Worm (Caenorhabditis elegans) whole organism, mixed stage, embryonic: ENCODE results near the gene try-10.

ENCODE experiments used
- M03D4.4 ChIP-seq: sonication (generic microtip); optimal IDR thresholded peaks from 2 replicates; lab custom pipeline; 2017; ENCODE audit warnings: mild to moderate bottlenecking, missing genetic modification characterization, missing compliant biosample characterization
- bed-3 ChIP-seq: fragments of 200-800 bp; sonication (Bioruptor generic); optimal IDR thresholded peaks from 3 replicates; lab custom pipeline; 2018; ENCODE audit warnings: mild to moderate bottlenecking, missing genetic modification characterization, moderate library complexity, missing compliant biosample characterization
- blmp-1 ChIP-seq: fragments of 150-350 bp; optimal IDR thresholded peaks from 2 replicates; lab custom pipeline; 2014; ENCODE audit warnings: missing biosample characterization, missing genetic modification characterization
- ceh-39 ChIP-seq: fragments of 150-350 bp; optimal IDR thresholded peaks from 2 replicates; lab custom pipeline; 2014; ENCODE audit warnings: missing biosample characterization, missing genetic modification characterization
- ceh-43 ChIP-seq: fragments of 200-800 bp; sonication (Bioruptor generic); optimal IDR thresholded peaks from 2 replicates; lab custom pipeline; 2018; ENCODE audit warnings: mild to moderate bottlenecking, missing genetic modification characterization, moderate library complexity, missing compliant biosample characterization
- ceh-83 ChIP-seq: fragments of 200-800 bp; sonication (Bioruptor generic); optimal IDR thresholded peaks from 2 replicates; lab custom pipeline; 2018; ENCODE audit warnings: mild to moderate bottlenecking, missing genetic modification characterization, missing compliant biosample characterization
- ces-1 ChIP-seq: fragments of 150-350 bp; optimal IDR thresholded peaks from 2 replicates; lab custom pipeline; 2014; ENCODE audit warnings: missing biosample characterization, missing genetic modification reagents, missing genetic modification characterization
- cnd-1 ChIP-seq: fragments of 200-800 bp; sonication (Bioruptor generic); optimal IDR thresholded peaks from 2 replicates; lab custom pipeline; 2018; ENCODE audit warnings: mild to moderate bottlenecking, missing genetic modification characterization, missing compliant biosample characterization
- drap-1 ChIP-seq: fragments of 200-800 bp; sonication (Bioruptor generic); optimal IDR thresholded peaks from 3 replicates; lab custom pipeline; 2018; ENCODE audit warnings: mild to moderate bottlenecking, missing genetic modification characterization, missing compliant biosample characterization
- elt-1 ChIP-seq: sonication (generic microtip); optimal IDR thresholded peaks from 2 replicates; lab custom pipeline; 2017; ENCODE audit warnings: missing genetic modification characterization, mild to moderate bottlenecking, missing compliant biosample characterization, antibody characterized with exemption, moderate library complexity, borderline replicate concordance; ENCODE audit not compliant: insufficient read depth
- elt-3 ChIP-seq: fragments of 150-350 bp; optimal IDR thresholded peaks from 2 replicates; lab custom pipeline; 2014; ENCODE audit warnings: missing biosample characterization, missing genetic modification characterization
- flh-1 ChIP-seq: fragments of 200-800 bp; sonication (Bioruptor generic); optimal IDR thresholded peaks from 2 replicates; lab custom pipeline; 2018; ENCODE audit warnings: mild to moderate bottlenecking, missing genetic modification characterization, moderate library complexity, missing compliant biosample characterization
- ham-2 ChIP-seq: fragments of 200-800 bp; sonication (Bioruptor generic); optimal IDR thresholded peaks from 2 replicates; lab custom pipeline; 2018; ENCODE audit warnings: mild to moderate bottlenecking, missing genetic modification characterization, missing compliant biosample characterization
- hlh-1 ChIP-seq: fragments of 150-350 bp; optimal IDR thresholded peaks from 2 replicates; lab custom pipeline; 2014; ENCODE audit warnings: missing biosample characterization, missing genetic modification reagents, missing genetic modification characterization
- lin-13 ChIP-seq: fragments of 150-350 bp; optimal IDR thresholded peaks from 2 replicates; lab custom pipeline; 2014; ENCODE audit warnings: missing biosample characterization, missing genetic modification characterization
- lin-32 ChIP-seq: fragments of 200-800 bp; sonication (Bioruptor generic); optimal IDR thresholded peaks from 2 replicates; lab custom pipeline; 2018; ENCODE audit warnings: mild to moderate bottlenecking, missing genetic modification characterization, missing compliant biosample characterization
- lsy-2 ChIP-seq: fragments of 150-350 bp; optimal IDR thresholded peaks from 2 replicates; lab custom pipeline; 2014; ENCODE audit warnings: missing biosample characterization, missing genetic modification characterization
- mab-5 ChIP-seq: fragments of 150-350 bp; optimal IDR thresholded peaks from 2 replicates; lab custom pipeline; 2014; ENCODE audit warnings: missing biosample characterization, missing genetic modification characterization
- mep-1 ChIP-seq: fragments of 150-350 bp; optimal IDR thresholded peaks from 2 replicates; lab custom pipeline; 2017; ENCODE audit warnings: missing biosample characterization, missing genetic modification reagents, missing genetic modification characterization, inconsistent platforms
- mls-2 ChIP-seq: sonication (generic microtip); optimal IDR thresholded peaks from 2 replicates; lab custom pipeline; 2016; ENCODE audit warnings: mild to moderate bottlenecking, missing genetic modification characterization, moderate library complexity, missing compliant biosample characterization
- nhr-12 ChIP-seq: fragments of 150-350 bp; optimal IDR thresholded peaks from 2 replicates; lab custom pipeline; 2014; ENCODE audit warnings: missing biosample characterization, missing genetic modification characterization
- nhr-2 ChIP-seq: fragments of 150-350 bp; optimal IDR thresholded peaks from 2 replicates; lab custom pipeline; 2014; ENCODE audit warnings: missing biosample characterization, missing genetic modification characterization
- nhr-237 ChIP-seq: fragments of 150-350 bp; optimal IDR thresholded peaks from 2 replicates; lab custom pipeline; 2014; ENCODE audit warnings: missing biosample characterization, missing genetic modification characterization
- nhr-28 ChIP-seq: fragments of 150-350 bp; optimal IDR thresholded peaks from 2 replicates; lab custom pipeline; 2014; ENCODE audit warnings: missing biosample characterization, missing genetic modification characterization
- nhr-76 ChIP-seq: sonication (generic microtip); optimal IDR thresholded peaks from 2 replicates; lab custom pipeline; 2017; ENCODE audit warnings: missing biosample characterization, missing genetic modification characterization
- pha-4 ChIP-seq: fragments of 150-350 bp; optimal IDR thresholded peaks from 2 replicates; lab custom pipeline; 2018; ENCODE audit warnings: missing biosample characterization, missing genetic modification reagents, missing genetic modification characterization
- sem-2 ChIP-seq: fragments of 200-800 bp; sonication (Bioruptor generic); optimal IDR thresholded peaks from 2 replicates; lab custom pipeline; 2018; ENCODE audit warnings: mild to moderate bottlenecking, missing genetic modification characterization, missing compliant biosample characterization
- snpc-4 ChIP-seq: fragments of 150-350 bp; optimal IDR thresholded peaks from 2 replicates; lab custom pipeline; 2014; ENCODE audit warnings: missing biosample characterization, missing genetic modification characterization
- sptf-1 ChIP-seq: sonication (generic microtip); optimal IDR thresholded peaks from 2 replicates; lab custom pipeline; 2017; ENCODE audit warnings: mild to moderate bottlenecking, missing genetic modification characterization, moderate library complexity, missing compliant biosample characterization
- tbx-8 ChIP-seq: fragments of 200-800 bp; sonication (Bioruptor generic); optimal IDR thresholded peaks from 2 replicates; lab custom pipeline; 2018; ENCODE audit warnings: mild to moderate bottlenecking, missing genetic modification characterization, moderate library complexity, missing compliant biosample characterization
- unc-120 ChIP-seq: sonication (generic microtip); optimal IDR thresholded peaks from 2 replicates; lab custom pipeline; 2017; ENCODE audit warnings: missing genetic modification characterization, missing compliant biosample characterization; ENCODE audit not compliant: poor library complexity, severe bottlenecking
- unc-39 ChIP-seq: fragments of 150-350 bp; optimal IDR thresholded peaks from 2 replicates; lab custom pipeline; 2014; ENCODE audit warnings: missing biosample characterization, missing genetic modification characterization
- unc-62 ChIP-seq: fragments of 150-350 bp; optimal IDR thresholded peaks from 2 replicates; lab custom pipeline; 2014; ENCODE audit warnings: missing biosample characterization, missing genetic modification reagents, missing genetic modification characterization
- zip-8 ChIP-seq: fragments of 150-350 bp; optimal IDR thresholded peaks from 2 replicates; lab custom pipeline; 2014; ENCODE audit warnings: missing biosample characterization, missing genetic modification characterization
- ztf-11 ChIP-seq: fragments of 150-350 bp; optimal IDR thresholded peaks from 2 replicates; lab custom pipeline; 2014; ENCODE audit warnings: missing biosample characterization, missing genetic modification characterization

try-10 gene

ce11 chrV:13008825-13009224, 4.2 kb downstream of the try-10 start, which contains the start of gene F15B9.10:
Gene F15B9.10, minus strand, starts transcription at chrV:13008925.
- no peak for TF ChIP-seq nhr-2 (tag; lab: Kevin White, UChicago)
- no peak for TF ChIP-seq mls-2 (tag; lab: Kevin White, UChicago)
- TF ChIP-seq zip-8 (tag; lab: Kevin White, UChicago): no peak
- no peak for TF ChIP-seq nhr-12 (tag; lab: Kevin White, UChicago)
- TF ChIP-seq, all 35 proteins: peak for 0

- TF ChIP-seq unc-39 (tag; lab: Kevin White, UChicago): no peak
- TF ChIP-seq ztf-11 (tag; lab: Kevin White, UChicago): no peak
- no peak for TF ChIP-seq sptf-1 (tag; lab: Kevin White, UChicago)
- TF ChIP-seq cnd-1: no peak
- no peak for TF ChIP-seq unc-120
- no peak for TF ChIP-seq M03D4.4
- no peak for TF ChIP-seq nhr-28 (tag; lab: Kevin White, UChicago)
- no peak for TF ChIP-seq ceh-83 (GFP tag; lab: Kevin White, UChicago)
- no peak for TF ChIP-seq ceh-39
- no peak for TF ChIP-seq bed-3 (GFP tag; lab: Kevin White, UChicago)
- no peak for TF ChIP-seq nhr-2 (tag; lab: Kevin White, UChicago)
- TF ChIP-seq blmp-1 (tag; lab: Kevin White, UChicago): no peak
- TF ChIP-seq, all 35 proteins: peak for 0
These were observed 6.3 kb downstream of the try-10 start for ce11 chrV:13006754-13007153.

- TF ChIP-seq flh-1 (GFP tag; lab: Kevin White, UChicago): no peak
- TF ChIP-seq pha-4 (tag; lab: Kevin White, UChicago): no peak
- no peak for TF ChIP-seq mab-5 (tag; lab: Kevin White, UChicago)
- no peak for TF ChIP-seq lsy-2 (tag; lab: Kevin White, UChicago)
- TF ChIP-seq cnd-1: no peak
- TF ChIP-seq unc-39 (tag; lab: Kevin White, UChicago): no peak
- no peak for TF ChIP-seq ceh-43 (GFP tag; lab: Kevin White, UChicago)
- TF ChIP-seq ztf-11 (tag; lab: Kevin White, UChicago): no peak
- no peak for TF ChIP-seq nhr-76 (tag; lab: Kevin White, UChicago)
- no peak for TF ChIP-seq lin-32
- no peak for TF ChIP-seq elt-3 (tag; lab: Kevin White, UChicago)
- TF ChIP-seq lin-13 (tag; lab: Kevin White, UChicago): no peak
- no peak for TF ChIP-seq nhr-28 (tag; lab: Kevin White, UChicago)
- TF ChIP-seq nhr-12 (tag; lab: Kevin White, UChicago): no peak
- TF ChIP-seq sptf-1 (tag; lab: Kevin White, UChicago): no peak
- TF ChIP-seq nhr-2 (tag; lab: Kevin White, UChicago): no peak
These were observed 8.7 kb downstream of the try-10 start for ce11 chrV:13004374-13004773.

DNA sequence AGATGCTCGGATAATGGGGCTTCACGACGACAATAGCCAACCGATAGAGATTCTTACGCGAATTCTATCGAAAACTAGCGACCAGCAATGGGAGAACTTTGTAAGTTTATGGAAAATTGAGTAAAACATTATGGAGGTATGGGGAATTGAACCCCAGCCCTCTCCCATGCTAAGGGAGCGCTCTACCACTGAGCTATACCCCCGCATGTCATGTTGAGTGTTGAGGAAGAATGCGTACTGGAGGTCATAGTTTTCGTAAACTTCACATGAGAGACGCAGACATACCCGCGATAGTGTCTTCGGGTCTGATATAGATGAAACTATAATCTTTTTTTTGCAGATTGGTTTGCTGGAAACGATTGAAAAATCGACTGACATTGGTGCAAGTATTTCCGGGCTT, 9.7 kb downstream of the try-10 start:
- TF ChIP-seq ztf-11 (tag; lab: Kevin White, UChicago) (no peak), unc-39 (tag; lab: Kevin White, UChicago) (no peak), elt-1 (tag; lab: Kevin White, UChicago) (peak; percentile 16), mls-2 (tag; lab: Kevin White, UChicago) (peak; percentile 94), nhr-2 (tag; lab: Kevin White, UChicago) (no peak), snpc-4 (no peak), nhr-28 (tag; lab: Kevin White, UChicago) (peak; percentile 69), lin-13 (tag; lab: Kevin White, UChicago) (peak; percentile 43), ceh-39 (no peak), elt-3 (tag; lab: Kevin White, UChicago) (no peak), flh-1 (GFP tag; lab: Kevin White, UChicago) (peak; percentile 41), bed-3 (GFP tag; lab: Kevin White, UChicago) (peak; percentile 74), cnd-1 (peak; percentile 79), tbx-8 (GFP tag; lab: Kevin White, UChicago) (peak; percentile 62), ham-2 (GFP tag; lab: Kevin White, UChicago) (peak; percentile 90), nhr-12 (tag; lab: Kevin White, UChicago) (no peak), ces-1 (GFP tag; lab: Kevin White, UChicago) (no peak), ceh-43 (GFP tag; lab: Kevin White, UChicago) (peak; percentile 78), mab-5 (tag; lab: Kevin White, UChicago) (no peak), unc-62 (GFP tag; lab: Kevin White, UChicago) (peak; percentile 37), ceh-83 (GFP tag; lab: Kevin White, UChicago) (peak; percentile 92), nhr-237 (tag; lab: Kevin White, UChicago) (peak; percentile 10), hlh-1 (tag; lab: Kevin White, UChicago) (no peak), lsy-2 (tag; lab: Kevin White, UChicago) (no peak), lin-32 (peak; percentile 86), zip-8 (tag; lab: Kevin White, UChicago) (no peak), mep-1 (tag; lab: Kevin White, UChicago) (peak; percentile 26), M03D4.4 (peak; percentile 87), drap-1 (GFP tag; lab: Kevin White, UChicago) (peak; percentile 87), sptf-1 (tag; lab: Kevin White, UChicago) (peak; percentile 93), unc-120 (peak; percentile 87), nhr-76 (tag; lab: Kevin White, UChicago) (no peak), pha-4 (tag; lab: Kevin White, UChicago) (peak; percentile 29), sem-2 (GFP tag; lab: Kevin White, UChicago) (peak; percentile 80), blmp-1 (tag; lab: Kevin White, UChicago) (no peak)
